Fruit fly (Drosophila melanogaster) whole organism: ENCODE data around the gene CG10694.

Experiments
- CG8478 ChIP-seq: fragments of >200 bp; optimal IDR thresholded peaks from 2 replicates; lab custom pipeline; 2018; ENCODE audit warnings: inconsistent platforms
- pan ChIP-seq: fragments of >200 bp; optimal IDR thresholded peaks from 2 replicates; lab custom pipeline; 2017
- psq ChIP-seq: fragments of >200 bp; optimal IDR thresholded peaks from 2 replicates; lab custom pipeline; 2017
- usp ChIP-seq: fragments of >200 bp; optimal IDR thresholded peaks from 2 replicates; lab custom pipeline; 2017; ENCODE audit warnings: missing biosample characterization, missing genetic modification characterization, mixed read lengths

DNA sequence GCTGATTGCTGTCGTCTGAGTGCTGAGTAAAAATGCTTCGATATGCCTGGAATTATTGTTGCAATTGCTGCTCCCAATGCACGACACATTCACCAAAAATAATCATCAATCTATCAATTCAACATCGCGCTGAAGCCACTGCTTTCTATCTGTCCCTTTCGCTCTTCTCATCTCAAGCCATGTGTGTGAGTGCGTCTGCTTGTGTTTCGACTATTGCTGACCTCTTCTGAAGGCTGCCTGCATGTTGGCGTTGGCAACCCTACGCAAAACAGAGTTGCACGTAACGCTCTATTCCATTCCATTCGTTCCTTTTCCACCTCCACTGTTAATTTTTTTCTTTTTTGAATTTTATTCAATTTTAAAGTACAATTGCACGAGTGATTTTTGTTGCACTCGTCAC, 41.5 kb upstream of the CG10694 start:
- TF ChIP-seq CG8478 (lab: Kevin White, UChicago) (no peak), psq (lab: Kevin White, UChicago) (no peak), pan (lab: Kevin White, UChicago) (no peak), usp (GFP tag; lab: Kevin White, UChicago) (no peak)
